Fruit fly (Drosophila melanogaster): ENCODE measurements around the gene SC35.

- TF ChIP-seq ttk (optimal IDR thresholded peaks at IDR 0.05) (no peak), psq (optimal IDR thresholded peaks at IDR 0.05) (no peak), h (optimal IDR thresholded peaks at IDR 0.05) (no peak), insv (optimal IDR thresholded peaks at IDR 0.05) (no peak)
Measured at dm6 chr2L:12469235-12469634, 34.8 kb upstream of the SC35 start.

Data from Kc167 (cell line).